Fruit fly (Drosophila melanogaster) whole organism, embryonic: ENCODE results near the gene PLCXD.

Experiments used
- Ada2b ChIP-seq: fragments of 200-800 bp; sonication (Bioruptor generic); IDR thresholded peaks from 2 replicates; pipeline ENCODE4 v1.3.6; 2022; ENCODE audit warnings: missing biosample characterization, missing genetic modification characterization
- CG13424 ChIP-seq: fragments of 200-800 bp; sonication (Bioruptor generic); optimal IDR thresholded peaks from 2 replicates; lab custom pipeline; 2019; ENCODE audit warnings: missing biosample characterization, mild to moderate bottlenecking, missing genetic modification characterization, moderate library complexity
- CG13894 ChIP-seq: fragments of 200-800 bp; sonication (Bioruptor generic); optimal IDR thresholded peaks from 3 replicates; lab custom pipeline; 2018; ENCODE audit warnings: missing biosample characterization, mild to moderate bottlenecking, missing genetic modification characterization, moderate library complexity
- CG14050 ChIP-seq: fragments of 200-800 bp; sonication (Bioruptor generic); IDR thresholded peaks from 3 replicates; pipeline ENCODE4 v1.3.6; 2022; ENCODE audit warnings: missing biosample characterization, missing genetic modification characterization
- CG14667 ChIP-seq: fragments of 200-800 bp; sonication (Bioruptor generic); IDR thresholded peaks from 2 replicates; pipeline ENCODE4 v1.3.6; 2022; ENCODE audit warnings: missing biosample characterization, missing genetic modification characterization
- CG15269 ChIP-seq: fragments of 200-800 bp; sonication (Bioruptor generic); optimal IDR thresholded peaks from 2 replicates; lab custom pipeline; 2018; ENCODE audit warnings: missing biosample characterization, mild to moderate bottlenecking, missing genetic modification characterization, moderate library complexity
- CG15601 ChIP-seq: fragments of 200-800 bp; sonication (Bioruptor generic); optimal IDR thresholded peaks from 3 replicates; lab custom pipeline; 2019; ENCODE audit warnings: missing biosample characterization, mild to moderate bottlenecking, missing genetic modification characterization, moderate library complexity
- CG17186 ChIP-seq: fragments of 200-800 bp; sonication (Bioruptor generic); optimal IDR thresholded peaks from 3 replicates; lab custom pipeline; 2017; ENCODE audit warnings: missing biosample characterization, missing genetic modification reagents, missing genetic modification characterization
- CG17361 ChIP-seq: fragments of 200-800 bp; sonication (Bioruptor generic); IDR thresholded peaks from 3 replicates; pipeline ENCODE4 v1.3.6; 2022; ENCODE audit warnings: missing biosample characterization, missing genetic modification characterization
- CG17385 ChIP-seq: fragments of 200-800 bp; sonication (Bioruptor generic); optimal IDR thresholded peaks from 3 replicates; lab custom pipeline; 2018; ENCODE audit warnings: missing biosample characterization, mild to moderate bottlenecking, missing genetic modification characterization
- CG17802 ChIP-seq: fragments of 200-800 bp; sonication (Bioruptor generic); optimal IDR thresholded peaks from 2 replicates; lab custom pipeline; 2018; ENCODE audit warnings: missing biosample characterization, mild to moderate bottlenecking, missing genetic modification characterization, moderate library complexity
- CG30431 ChIP-seq: fragments of 200-800 bp; sonication (Bioruptor generic); optimal IDR thresholded peaks from 2 replicates; lab custom pipeline; 2017; ENCODE audit warnings: missing biosample characterization, missing genetic modification characterization
- CG31224 ChIP-seq: fragments of 200-800 bp; sonication (Bioruptor generic); IDR thresholded peaks from 2 replicates; pipeline ENCODE4 v1.3.6; 2022; ENCODE audit warnings: missing biosample characterization, missing genetic modification characterization
- CG31365 ChIP-seq: fragments of 200-800 bp; sonication (Bioruptor generic); optimal IDR thresholded peaks from 2 replicates; lab custom pipeline; 2018; ENCODE audit warnings: missing biosample characterization, mild to moderate bottlenecking, missing genetic modification characterization
- CG3163 ChIP-seq: fragments of 200-800 bp; sonication (Bioruptor generic); optimal IDR thresholded peaks from 3 replicates; lab custom pipeline; 2016; ENCODE audit warnings: missing biosample characterization, missing genetic modification characterization
- CG3407 ChIP-seq: fragments of 200-800 bp; sonication (Bioruptor generic); optimal IDR thresholded peaks from 2 replicates; lab custom pipeline; 2018; ENCODE audit warnings: missing biosample characterization, mild to moderate bottlenecking, missing genetic modification characterization
- CG5180 ChIP-seq: fragments of 200-800 bp; sonication (Bioruptor generic); optimal IDR thresholded peaks from 3 replicates; lab custom pipeline; 2017; ENCODE audit warnings: missing biosample characterization, missing genetic modification characterization, mild to moderate bottlenecking, moderate library complexity, missing genetic modification reagents
- CG5245 ChIP-seq: fragments of 200-800 bp; sonication (Bioruptor generic); optimal IDR thresholded peaks from 3 replicates; lab custom pipeline; 2016; ENCODE audit warnings: missing biosample characterization, missing genetic modification characterization
- CG6813 ChIP-seq: fragments of 200-800 bp; sonication (Bioruptor generic); optimal IDR thresholded peaks from 2 replicates; lab custom pipeline; 2017; ENCODE audit warnings: missing biosample characterization, missing genetic modification characterization, mild to moderate bottlenecking, moderate library complexity, missing genetic modification reagents
- CG7745 ChIP-seq: fragments of 200-800 bp; sonication (Bioruptor generic); optimal IDR thresholded peaks from 2 replicates; lab custom pipeline; 2018; ENCODE audit warnings: missing biosample characterization, mild to moderate bottlenecking, missing genetic modification characterization, moderate library complexity
- CG8478 ChIP-seq: fragments of >200 bp; optimal IDR thresholded peaks from 2 replicates; lab custom pipeline; 2018
- CG9215 ChIP-seq: fragments of 200-800 bp; sonication (Bioruptor generic); IDR thresholded peaks from 2 replicates; pipeline ENCODE4 v1.3.6; 2022; ENCODE audit warnings: missing biosample characterization, missing genetic modification characterization
- CG9727 ChIP-seq: fragments of 200-800 bp; sonication (Bioruptor generic); optimal IDR thresholded peaks from 3 replicates; lab custom pipeline; 2017; ENCODE audit warnings: missing biosample characterization, mild to moderate bottlenecking, missing genetic modification characterization
- D19B ChIP-seq: fragments of 200-800 bp; sonication (Bioruptor generic); optimal IDR thresholded peaks from 2 replicates; lab custom pipeline; 2017; ENCODE audit warnings: missing biosample characterization, mild to moderate bottlenecking, missing genetic modification characterization
- Fer2 ChIP-seq: fragments of 200-800 bp; sonication (Bioruptor generic); optimal IDR thresholded peaks from 2 replicates; lab custom pipeline; 2018; ENCODE audit warnings: missing biosample characterization, mild to moderate bottlenecking, missing genetic modification characterization, moderate library complexity
- HHEX ChIP-seq: fragments of 200-800 bp; sonication (Bioruptor generic); optimal IDR thresholded peaks from 3 replicates; lab custom pipeline; 2017; ENCODE audit warnings: missing biosample characterization, mild to moderate bottlenecking, missing genetic modification characterization, missing genetic modification reagents
- HmgD ChIP-seq: fragments of 200-800 bp; sonication (Bioruptor generic); optimal IDR thresholded peaks from 3 replicates; lab custom pipeline; 2016; ENCODE audit warnings: missing biosample characterization, missing genetic modification characterization
- Opbp ChIP-seq: fragments of 200-800 bp; sonication (Bioruptor generic); IDR thresholded peaks from 3 replicates; pipeline ENCODE4 v1.3.6; 2022; ENCODE audit warnings: missing biosample characterization, missing genetic modification characterization; ENCODE audit not compliant: partially characterized antibody
- Usf ChIP-seq: fragments of 200-800 bp; sonication (Bioruptor generic); optimal IDR thresholded peaks from 2 replicates; lab custom pipeline; 2017; ENCODE audit warnings: missing genotype, missing biosample characterization, missing genetic modification characterization
- ap ChIP-seq: fragments of 200-800 bp; sonication (Bioruptor generic); IDR thresholded peaks from 2 replicates; pipeline ENCODE4 v1.3.6; 2022; ENCODE audit warnings: missing biosample characterization, missing genetic modification characterization
- ara ChIP-seq: fragments of 200-800 bp; sonication (Bioruptor generic); IDR thresholded peaks from 2 replicates; pipeline ENCODE4 v1.3.6; 2022; ENCODE audit warnings: missing biosample characterization, missing genetic modification characterization
- br ChIP-seq: fragments of >200 bp; optimal IDR thresholded peaks from 2 replicates; lab custom pipeline; 2017
- bsh ChIP-seq, 2 experiments: fragments of 200-800 bp; sonication (Bioruptor generic); optimal IDR thresholded peaks; 2 replicates each; lab custom pipeline; 2017 to 2018; ENCODE audit warnings: mild to moderate bottlenecking in 2 of 2, missing biosample characterization in 2 of 2, missing genetic modification characterization in 2 of 2, moderate library complexity in 1 of 2
- ci ChIP-seq: fragments of 200-800 bp; sonication (Bioruptor generic); IDR thresholded peaks from 3 replicates; pipeline ENCODE4 v1.3.6; 2022; ENCODE audit warnings: missing biosample characterization, missing genetic modification characterization
- corto ChIP-seq: fragments of 200-800 bp; sonication (Bioruptor generic); optimal IDR thresholded peaks from 2 replicates; lab custom pipeline; 2016; ENCODE audit warnings: missing biosample characterization, mild to moderate bottlenecking, missing genetic modification characterization, moderate library complexity
- fd64A ChIP-seq: fragments of 200-800 bp; sonication (Bioruptor generic); optimal IDR thresholded peaks from 3 replicates; lab custom pipeline; 2018; ENCODE audit warnings: missing biosample characterization, mild to moderate bottlenecking, missing genetic modification characterization
- gem ChIP-seq: fragments of 200-800 bp; sonication (Bioruptor generic); optimal IDR thresholded peaks from 2 replicates; lab custom pipeline; 2019; ENCODE audit warnings: missing biosample characterization, mild to moderate bottlenecking, missing genetic modification characterization, moderate library complexity
- h ChIP-seq: fragments of >200 bp; optimal IDR thresholded peaks from 2 replicates; lab custom pipeline; 2017
- jigr1 ChIP-seq: fragments of 200-800 bp; sonication (Bioruptor generic); IDR thresholded peaks from 3 replicates; pipeline ENCODE4 v1.3.6; 2022; ENCODE audit warnings: missing biosample characterization, missing genetic modification characterization
- kay ChIP-seq: fragments of 200-800 bp; sonication (Bioruptor generic); optimal IDR thresholded peaks from 2 replicates; lab custom pipeline; 2016; ENCODE audit warnings: missing biosample characterization, missing genetic modification characterization
- mirr ChIP-seq: fragments of 200-800 bp; sonication (Bioruptor generic); optimal IDR thresholded peaks from 3 replicates; lab custom pipeline; 2018; ENCODE audit warnings: missing biosample characterization, mild to moderate bottlenecking, missing genetic modification characterization
- nerfin-2 ChIP-seq: fragments of 200-800 bp; sonication (Bioruptor generic); IDR thresholded peaks from 2 replicates; pipeline ENCODE4 v1.3.6; 2022; ENCODE audit warnings: missing biosample characterization, missing genetic modification characterization; ENCODE audit not compliant: partially characterized antibody
- sim ChIP-seq: fragments of 200-800 bp; sonication (Bioruptor generic); IDR thresholded peaks from 2 replicates; pipeline ENCODE4 v1.3.6; 2022; ENCODE audit warnings: missing biosample characterization, missing genetic modification characterization
- slp2 ChIP-seq: fragments of 200-800 bp; sonication (Bioruptor generic); optimal IDR thresholded peaks from 2 replicates; lab custom pipeline; 2016; ENCODE audit warnings: missing biosample characterization, missing genetic modification characterization
- stc ChIP-seq: fragments of 200-800 bp; sonication (Bioruptor generic); IDR thresholded peaks from 2 replicates; pipeline ENCODE4 v1.3.6; 2022; ENCODE audit warnings: missing biosample characterization, missing genetic modification characterization
- tll ChIP-seq, 2 experiments: fragments of 200-800 bp in 1 of 2; fragments of >200 bp in 1 of 2; sonication (Bioruptor generic) in 1 of 2; optimal IDR thresholded peaks; 2 replicates each; lab custom pipeline; 2017 to 2019; ENCODE audit warnings: missing biosample characterization in 2 of 2, missing genetic modification characterization in 2 of 2, mild to moderate bottlenecking in 1 of 2, moderate library complexity in 1 of 2
- trem ChIP-seq: fragments of 200-800 bp; optimal IDR thresholded peaks from 3 replicates; lab custom pipeline; 2019; ENCODE audit warnings: missing biosample characterization, mild to moderate bottlenecking, missing genetic modification characterization, moderate library complexity
- wek ChIP-seq: fragments of 200-800 bp; sonication (Bioruptor generic); optimal IDR thresholded peaks from 3 replicates; lab custom pipeline; 2018; ENCODE audit warnings: missing biosample characterization, mild to moderate bottlenecking, missing genetic modification characterization, moderate library complexity

Gene PLCXD

dm6 chr2L:12007853-12008252 lies 41.4 kb upstream of the PLCXD start, which contains the start of gene Rh5 (continued):
- TF ChIP-seq CG7745 (tag; lab: Kevin White, UChicago), result no peak

- TF ChIP-seq h (lab: Kevin White, UChicago), result no peak
- no peak for TF ChIP-seq CG9215 (GFP tag; lab: Robert Waterston, UW)
- peak; percentile 69 for TF ChIP-seq CG9727 (GFP tag; lab: Kevin White, UChicago)
- no peak for TF ChIP-seq CG17361 (GFP tag; lab: Robert Waterston, UW)
- peak; percentile 55 for TF ChIP-seq fd64A
- no peak for TF ChIP-seq CG15269
- TF ChIP-seq D19B, result no peak
- TF ChIP-seq Usf (GFP tag; lab: Kevin White, UChicago), result no peak
- TF ChIP-seq CG5180, result peak; percentile 96
- no peak for TF ChIP-seq corto (GFP tag; lab: Kevin White, UChicago)
- TF ChIP-seq CG5245 (GFP tag; lab: Kevin White, UChicago), result no peak
- TF ChIP-seq ci, result no peak
- TF ChIP-seq CG13894 (tag; lab: Kevin White, UChicago), result peak; percentile 89
- peak; percentile 20 for TF ChIP-seq kay (GFP tag; lab: Kevin White, UChicago)
- TF ChIP-seq CG13424 (tag; lab: Kevin White, UChicago), result no peak
- no peak for TF ChIP-seq gem
- no peak for TF ChIP-seq jigr1 (GFP tag; lab: Robert Waterston, UW)
- no peak for TF ChIP-seq CG14667
- peak; percentile 100 for TF ChIP-seq CG15601 (tag; lab: Kevin White, UChicago)
- peak; percentile 73 for TF ChIP-seq mirr (GFP tag; lab: Kevin White, UChicago)
- no peak for TF ChIP-seq CG3407
- peak; percentile 15 for TF ChIP-seq CG17802 (tag; lab: Kevin White, UChicago)
- peak in 1 of 2 experiments; percentile 37 for TF ChIP-seq tll (GFP tag; optimal IDR thresholded peaks at IDR 0.05; lab: Kevin White, UChicago)
- peak; percentile 43 for TF ChIP-seq wek (GFP tag; lab: Kevin White, UChicago)
- TF ChIP-seq slp2, result no peak
- TF ChIP-seq stc (GFP tag; lab: Robert Waterston, UW), result no peak
- no peak for TF ChIP-seq CG6813 (GFP tag; lab: Kevin White, UChicago)
- TF ChIP-seq CG8478 (lab: Kevin White, UChicago), result no peak
- TF ChIP-seq br (lab: Kevin White, UChicago), result no peak
- TF ChIP-seq trem (tag; lab: Kevin White, UChicago), result peak; percentile 15
- TF ChIP-seq CG31224 (GFP tag; lab: Robert Waterston, UW), result no peak
- TF ChIP-seq HmgD (GFP tag; lab: Kevin White, UChicago), result no peak
- peak in 1 of 2 experiments; percentile 42 for TF ChIP-seq bsh (GFP tag; optimal IDR thresholded peaks at IDR 0.05; lab: Kevin White, UChicago)
- TF ChIP-seq ara (GFP tag; lab: Robert Waterston, UW), result no peak
- no peak for TF ChIP-seq Opbp
- TF ChIP-seq Fer2 (tag; lab: Kevin White, UChicago), result no peak
- TF ChIP-seq CG17385 (GFP tag; lab: Kevin White, UChicago), result peak; percentile 96
- TF ChIP-seq CG30431 (GFP tag; lab: Kevin White, UChicago), result no peak
- no peak for TF ChIP-seq HHEX
- no peak for TF ChIP-seq ap
- no peak for TF ChIP-seq sim
- TF ChIP-seq CG31365 (tag; lab: Kevin White, UChicago), result no peak
- no peak for TF ChIP-seq CG17186 (GFP tag; lab: Kevin White, UChicago)
- no peak for TF ChIP-seq CG14050 (GFP tag; lab: Robert Waterston, UW)
- TF ChIP-seq Ada2b (GFP tag; lab: Robert Waterston, UW), result no peak
- peak; percentile 43 for TF ChIP-seq CG3163 (GFP tag; lab: Kevin White, UChicago)
- no peak for TF ChIP-seq nerfin-2 (GFP tag; lab: Robert Waterston, UW)
These were observed 38.9 kb upstream of the PLCXD start for dm6 chr2L:12010100-12010876.
